Worm (Caenorhabditis elegans) whole organism, L2 larva: ENCODE measurements around the gene itm-2.

Experiments used
- C34F6.9 ChIP-seq: fragments of 150-350 bp; optimal IDR thresholded peaks from 2 replicates; lab custom pipeline; 2014; ENCODE audit warnings: missing biosample characterization, missing genetic modification characterization
- R02D3.7 ChIP-seq: fragments of 150-350 bp; optimal IDR thresholded peaks from 2 replicates; lab custom pipeline; 2014; ENCODE audit warnings: missing biosample characterization, missing genetic modification characterization
- nhr-11 ChIP-seq: fragments of 150-350 bp; optimal IDR thresholded peaks from 2 replicates; lab custom pipeline; 2014; ENCODE audit warnings: missing biosample characterization, missing genetic modification characterization
- nhr-12 ChIP-seq: fragments of 150-350 bp; optimal IDR thresholded peaks from 2 replicates; lab custom pipeline; 2014; ENCODE audit warnings: missing biosample characterization, missing genetic modification characterization

- no peak for TF ChIP-seq nhr-12
- no peak for TF ChIP-seq R02D3.7
- no peak for TF ChIP-seq C34F6.9 (tag; lab: Kevin White, UChicago)
- no peak for TF ChIP-seq nhr-11 (tag; lab: Kevin White, UChicago)
These were observed 44.6 kb downstream of the itm-2 start, which contains the start of gene F55D1.1 for ce11 chrX:5489538-5489937.
